Worm (Caenorhabditis elegans) whole organism, mixed stage, embryonic: ENCODE data around the gene col-89.
"Not testable (repeated sequence)": the region's sequence is repeated elsewhere in the genome, so short reads cannot be mapped to it uniquely, and the experiment has no call there.

ENCODE experiments used
- M03D4.4 ChIP-seq: sonication (generic microtip); optimal IDR thresholded peaks from 2 replicates; lab custom pipeline; 2017; ENCODE audit warnings: mild to moderate bottlenecking, missing genetic modification characterization, missing compliant biosample characterization
- bed-3 ChIP-seq: fragments of 200-800 bp; sonication (Bioruptor generic); optimal IDR thresholded peaks from 3 replicates; lab custom pipeline; 2018; ENCODE audit warnings: mild to moderate bottlenecking, missing genetic modification characterization, moderate library complexity, missing compliant biosample characterization
- blmp-1 ChIP-seq: fragments of 150-350 bp; optimal IDR thresholded peaks from 2 replicates; lab custom pipeline; 2014; ENCODE audit warnings: missing biosample characterization, missing genetic modification characterization
- ceh-39 ChIP-seq: fragments of 150-350 bp; optimal IDR thresholded peaks from 2 replicates; lab custom pipeline; 2014; ENCODE audit warnings: missing biosample characterization, missing genetic modification characterization
- ceh-43 ChIP-seq: fragments of 200-800 bp; sonication (Bioruptor generic); optimal IDR thresholded peaks from 2 replicates; lab custom pipeline; 2018; ENCODE audit warnings: mild to moderate bottlenecking, missing genetic modification characterization, moderate library complexity, missing compliant biosample characterization
- ceh-83 ChIP-seq: fragments of 200-800 bp; sonication (Bioruptor generic); optimal IDR thresholded peaks from 2 replicates; lab custom pipeline; 2018; ENCODE audit warnings: mild to moderate bottlenecking, missing genetic modification characterization, missing compliant biosample characterization
- ces-1 ChIP-seq: fragments of 150-350 bp; optimal IDR thresholded peaks from 2 replicates; lab custom pipeline; 2014; ENCODE audit warnings: missing biosample characterization, missing genetic modification reagents, missing genetic modification characterization
- cnd-1 ChIP-seq: fragments of 200-800 bp; sonication (Bioruptor generic); optimal IDR thresholded peaks from 2 replicates; lab custom pipeline; 2018; ENCODE audit warnings: mild to moderate bottlenecking, missing genetic modification characterization, missing compliant biosample characterization
- drap-1 ChIP-seq: fragments of 200-800 bp; sonication (Bioruptor generic); optimal IDR thresholded peaks from 3 replicates; lab custom pipeline; 2018; ENCODE audit warnings: mild to moderate bottlenecking, missing genetic modification characterization, missing compliant biosample characterization
- elt-1 ChIP-seq: sonication (generic microtip); optimal IDR thresholded peaks from 2 replicates; lab custom pipeline; 2017; ENCODE audit warnings: missing genetic modification characterization, mild to moderate bottlenecking, missing compliant biosample characterization, antibody characterized with exemption, moderate library complexity, borderline replicate concordance; ENCODE audit not compliant: insufficient read depth
- elt-3 ChIP-seq: fragments of 150-350 bp; optimal IDR thresholded peaks from 2 replicates; lab custom pipeline; 2014; ENCODE audit warnings: missing biosample characterization, missing genetic modification characterization
- flh-1 ChIP-seq: fragments of 200-800 bp; sonication (Bioruptor generic); optimal IDR thresholded peaks from 2 replicates; lab custom pipeline; 2018; ENCODE audit warnings: mild to moderate bottlenecking, missing genetic modification characterization, moderate library complexity, missing compliant biosample characterization
- ham-2 ChIP-seq: fragments of 200-800 bp; sonication (Bioruptor generic); optimal IDR thresholded peaks from 2 replicates; lab custom pipeline; 2018; ENCODE audit warnings: mild to moderate bottlenecking, missing genetic modification characterization, missing compliant biosample characterization
- hlh-1 ChIP-seq: fragments of 150-350 bp; optimal IDR thresholded peaks from 2 replicates; lab custom pipeline; 2014; ENCODE audit warnings: missing biosample characterization, missing genetic modification reagents, missing genetic modification characterization
- lin-13 ChIP-seq: fragments of 150-350 bp; optimal IDR thresholded peaks from 2 replicates; lab custom pipeline; 2014; ENCODE audit warnings: missing biosample characterization, missing genetic modification characterization
- lin-32 ChIP-seq: fragments of 200-800 bp; sonication (Bioruptor generic); optimal IDR thresholded peaks from 2 replicates; lab custom pipeline; 2018; ENCODE audit warnings: mild to moderate bottlenecking, missing genetic modification characterization, missing compliant biosample characterization
- lsy-2 ChIP-seq: fragments of 150-350 bp; optimal IDR thresholded peaks from 2 replicates; lab custom pipeline; 2014; ENCODE audit warnings: missing biosample characterization, missing genetic modification characterization
- mab-5 ChIP-seq: fragments of 150-350 bp; optimal IDR thresholded peaks from 2 replicates; lab custom pipeline; 2014; ENCODE audit warnings: missing biosample characterization, missing genetic modification characterization
- mep-1 ChIP-seq: fragments of 150-350 bp; optimal IDR thresholded peaks from 2 replicates; lab custom pipeline; 2017; ENCODE audit warnings: missing biosample characterization, missing genetic modification reagents, missing genetic modification characterization, inconsistent platforms
- mls-2 ChIP-seq: sonication (generic microtip); optimal IDR thresholded peaks from 2 replicates; lab custom pipeline; 2016; ENCODE audit warnings: mild to moderate bottlenecking, missing genetic modification characterization, moderate library complexity, missing compliant biosample characterization
- nhr-12 ChIP-seq: fragments of 150-350 bp; optimal IDR thresholded peaks from 2 replicates; lab custom pipeline; 2014; ENCODE audit warnings: missing biosample characterization, missing genetic modification characterization
- nhr-2 ChIP-seq: fragments of 150-350 bp; optimal IDR thresholded peaks from 2 replicates; lab custom pipeline; 2014; ENCODE audit warnings: missing biosample characterization, missing genetic modification characterization
- nhr-237 ChIP-seq: fragments of 150-350 bp; optimal IDR thresholded peaks from 2 replicates; lab custom pipeline; 2014; ENCODE audit warnings: missing biosample characterization, missing genetic modification characterization
- nhr-28 ChIP-seq: fragments of 150-350 bp; optimal IDR thresholded peaks from 2 replicates; lab custom pipeline; 2014; ENCODE audit warnings: missing biosample characterization, missing genetic modification characterization
- nhr-76 ChIP-seq: sonication (generic microtip); optimal IDR thresholded peaks from 2 replicates; lab custom pipeline; 2017; ENCODE audit warnings: missing biosample characterization, missing genetic modification characterization
- pha-4 ChIP-seq: fragments of 150-350 bp; optimal IDR thresholded peaks from 2 replicates; lab custom pipeline; 2018; ENCODE audit warnings: missing biosample characterization, missing genetic modification reagents, missing genetic modification characterization
- sem-2 ChIP-seq: fragments of 200-800 bp; sonication (Bioruptor generic); optimal IDR thresholded peaks from 2 replicates; lab custom pipeline; 2018; ENCODE audit warnings: mild to moderate bottlenecking, missing genetic modification characterization, missing compliant biosample characterization
- snpc-4 ChIP-seq: fragments of 150-350 bp; optimal IDR thresholded peaks from 2 replicates; lab custom pipeline; 2014; ENCODE audit warnings: missing biosample characterization, missing genetic modification characterization
- sptf-1 ChIP-seq: sonication (generic microtip); optimal IDR thresholded peaks from 2 replicates; lab custom pipeline; 2017; ENCODE audit warnings: mild to moderate bottlenecking, missing genetic modification characterization, moderate library complexity, missing compliant biosample characterization
- tbx-8 ChIP-seq: fragments of 200-800 bp; sonication (Bioruptor generic); optimal IDR thresholded peaks from 2 replicates; lab custom pipeline; 2018; ENCODE audit warnings: mild to moderate bottlenecking, missing genetic modification characterization, moderate library complexity, missing compliant biosample characterization
- unc-120 ChIP-seq: sonication (generic microtip); optimal IDR thresholded peaks from 2 replicates; lab custom pipeline; 2017; ENCODE audit warnings: missing genetic modification characterization, missing compliant biosample characterization; ENCODE audit not compliant: poor library complexity, severe bottlenecking
- unc-39 ChIP-seq: fragments of 150-350 bp; optimal IDR thresholded peaks from 2 replicates; lab custom pipeline; 2014; ENCODE audit warnings: missing biosample characterization, missing genetic modification characterization
- unc-62 ChIP-seq: fragments of 150-350 bp; optimal IDR thresholded peaks from 2 replicates; lab custom pipeline; 2014; ENCODE audit warnings: missing biosample characterization, missing genetic modification reagents, missing genetic modification characterization
- zip-8 ChIP-seq: fragments of 150-350 bp; optimal IDR thresholded peaks from 2 replicates; lab custom pipeline; 2014; ENCODE audit warnings: missing biosample characterization, missing genetic modification characterization
- ztf-11 ChIP-seq: fragments of 150-350 bp; optimal IDR thresholded peaks from 2 replicates; lab custom pipeline; 2014; ENCODE audit warnings: missing biosample characterization, missing genetic modification characterization

col-89 gene

ce11 chrIII:4740820-4741219 is 7.1 kb upstream of the col-89 start:
- no peak for TF ChIP-seq cnd-1 (tag; lab: Kevin White, UChicago)
- TF ChIP-seq lin-32 (GFP tag; lab: Kevin White, UChicago): no peak
- no peak for TF ChIP-seq elt-1 (tag; lab: Kevin White, UChicago)
- TF ChIP-seq tbx-8: no peak
- TF ChIP-seq sem-2 (GFP tag; lab: Kevin White, UChicago): no peak
- no peak for TF ChIP-seq hlh-1 (tag; lab: Kevin White, UChicago)
- no peak for TF ChIP-seq nhr-2
- TF ChIP-seq mep-1 (tag; lab: Kevin White, UChicago): no peak
- TF ChIP-seq ceh-43: no peak
- TF ChIP-seq M03D4.4: no peak
- TF ChIP-seq zip-8 (tag; lab: Kevin White, UChicago): no peak
- TF ChIP-seq unc-120 (tag; lab: Kevin White, UChicago): no peak
- TF ChIP-seq lin-13 (tag; lab: Kevin White, UChicago): no peak
- TF ChIP-seq mab-5: no peak
- TF ChIP-seq lsy-2: no peak
- TF ChIP-seq snpc-4: no peak

- TF ChIP-seq mls-2; cnd-1 (tag; lab: Kevin White, UChicago); nhr-76: not testable (repeated sequence)
These were observed 5.3 kb upstream of the col-89 start, which contains the start of gene twk-6 for ce11 chrIII:4742620-4743019. twk-6 (plus strand) TSS chrIII:4742920.

ce11 chrIII:4745934-4746333 is 2.0 kb upstream of the col-89 start, which contains the start of gene F17C8.6:
F17C8.6 (minus strand) TSS chrIII:4746034.
- no peak for TF ChIP-seq lin-13 (tag; lab: Kevin White, UChicago)
- no peak for TF ChIP-seq mep-1 (tag; lab: Kevin White, UChicago)
- TF ChIP-seq nhr-2: no peak
- no peak for TF ChIP-seq drap-1 (GFP tag; lab: Kevin White, UChicago)
- no peak for TF ChIP-seq flh-1 (GFP tag; lab: Kevin White, UChicago)
- no peak for TF ChIP-seq unc-62 (GFP tag; lab: Kevin White, UChicago)
- no peak for TF ChIP-seq lin-32 (GFP tag; lab: Kevin White, UChicago)
- TF ChIP-seq pha-4 (tag; lab: Kevin White, UChicago): no peak

ce11 chrIII:4748666-4749065 is 739 bp downstream of the col-89 start:
- TF ChIP-seq nhr-12: no peak
- TF ChIP-seq unc-120 (tag; lab: Kevin White, UChicago): no peak
- no peak for TF ChIP-seq mab-5
- TF ChIP-seq mls-2: no peak
- no peak for TF ChIP-seq zip-8 (tag; lab: Kevin White, UChicago)
- TF ChIP-seq flh-1 (GFP tag; lab: Kevin White, UChicago): no peak
- TF ChIP-seq M03D4.4: no peak
- no peak for TF ChIP-seq elt-3 (tag; lab: Kevin White, UChicago)
- no peak for TF ChIP-seq nhr-2
- no peak for TF ChIP-seq unc-62 (GFP tag; lab: Kevin White, UChicago)
- no peak for TF ChIP-seq lin-13 (tag; lab: Kevin White, UChicago)
- no peak for TF ChIP-seq ceh-43
- no peak for TF ChIP-seq nhr-76
- TF ChIP-seq drap-1 (GFP tag; lab: Kevin White, UChicago): no peak
- no peak for TF ChIP-seq lsy-2
- TF ChIP-seq blmp-1: no peak

ce11 chrIII:4754001-4754561 is 6.2 kb downstream of the col-89 start, which contains the start of the genes rps-0 and rbg-3:
rps-0 (minus strand) TSS chrIII:4754051.
rbg-3 (plus strand) TSS chrIII:4754424.
- TF ChIP-seq ceh-43 (no peak), mep-1 (tag; lab: Kevin White, UChicago) (peak; percentile 98), nhr-2 (no peak), ztf-11 (no peak), nhr-76 (no peak), cnd-1 (tag; lab: Kevin White, UChicago) (no peak), flh-1 (GFP tag; lab: Kevin White, UChicago) (no peak), mls-2 (no peak), unc-39 (tag; lab: Kevin White, UChicago) (no peak), sem-2 (GFP tag; lab: Kevin White, UChicago) (no peak), ceh-83 (GFP tag; lab: Kevin White, UChicago) (no peak), mab-5 (peak; percentile 56), ces-1 (GFP tag; lab: Kevin White, UChicago) (peak; percentile 96), pha-4 (tag; lab: Kevin White, UChicago) (peak; percentile 81), hlh-1 (tag; lab: Kevin White, UChicago) (peak; percentile 61), sptf-1 (tag; lab: Kevin White, UChicago) (no peak), zip-8 (tag; lab: Kevin White, UChicago) (no peak), ham-2 (GFP tag; lab: Kevin White, UChicago) (no peak), lin-32 (GFP tag; lab: Kevin White, UChicago) (no peak), lin-13 (tag; lab: Kevin White, UChicago) (peak; percentile 79), unc-120 (tag; lab: Kevin White, UChicago) (peak; percentile 65), ceh-39 (tag; lab: Kevin White, UChicago) (peak; percentile 86), lsy-2 (peak; percentile 90), M03D4.4 (no peak), nhr-237 (tag; lab: Kevin White, UChicago) (peak; percentile 91), blmp-1 (no peak), snpc-4 (no peak), nhr-28 (no peak), elt-3 (tag; lab: Kevin White, UChicago) (peak; percentile 17), nhr-12 (no peak), unc-62 (GFP tag; lab: Kevin White, UChicago) (no peak), drap-1 (GFP tag; lab: Kevin White, UChicago) (peak; percentile 43), tbx-8 (no peak), elt-1 (tag; lab: Kevin White, UChicago) (no peak), bed-3 (GFP tag; lab: Kevin White, UChicago) (no peak)
